Worm (Caenorhabditis elegans) whole organism, midembryonic: ENCODE results near the gene ZK1248.5.

Experiments
- flt-1 ChIP-seq: fragments of 200-800 bp; sonication (Bioruptor generic); IDR thresholded peaks from 2 replicates; pipeline ENCODE4 v1.3.6; 2022; ENCODE audit warnings: missing genetic modification characterization, missing compliant biosample characterization
- klf-2 ChIP-seq: fragments of 200-800 bp; sonication (Bioruptor generic); conservative IDR thresholded peaks from 2 replicates; pipeline ENCODE4 v1.3.6; 2022; ENCODE audit warnings: missing genetic modification reagents, missing genetic modification characterization, missing compliant biosample characterization
- ref-1 ChIP-seq: fragments of 200-800 bp; sonication (Bioruptor generic); conservative IDR thresholded peaks from 2 replicates; pipeline ENCODE4 v1.3.6; 2022; ENCODE audit warnings: missing genetic modification reagents, missing genetic modification characterization, missing compliant biosample characterization
- ztf-23 ChIP-seq: fragments of 200-800 bp; sonication (Bioruptor generic); IDR thresholded peaks from 2 replicates; pipeline ENCODE4 v1.3.6; 2022; ENCODE audit warnings: missing genetic modification reagents, missing genetic modification characterization, missing compliant biosample characterization
- ztf-29 ChIP-seq: fragments of 200-800 bp; sonication (Bioruptor generic); IDR thresholded peaks from 2 replicates; pipeline ENCODE4 v1.3.6; 2022; ENCODE audit warnings: missing genetic modification reagents, missing genetic modification characterization, missing compliant biosample characterization

DNA sequence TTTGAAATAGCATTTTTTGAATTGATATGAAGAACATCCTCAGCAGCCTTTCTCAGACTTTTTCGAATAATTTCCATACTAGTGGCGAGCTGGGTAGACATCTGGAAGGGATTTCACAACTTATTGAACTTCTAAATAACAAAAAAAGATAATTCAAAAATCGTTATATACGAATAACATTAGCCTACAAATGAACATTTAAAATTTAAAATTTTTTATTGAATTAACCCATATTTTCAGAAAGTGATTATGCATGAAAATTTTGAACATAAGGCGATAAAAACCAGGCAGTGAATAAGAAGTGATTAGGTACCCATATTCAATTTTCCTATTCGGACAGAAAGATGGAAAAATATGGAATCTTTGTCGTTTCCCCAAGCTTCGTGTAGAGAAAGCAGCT is 18.2 kb downstream of the ZK1248.5 start, which contains the start of gene ZK1248.11:
- TF ChIP-seq klf-2 (no peak), flt-1 (GFP tag; lab: Robert Waterston, UW) (no peak), ztf-23 (GFP tag; lab: Robert Waterston, UW) (no peak), ztf-29 (GFP tag; lab: Robert Waterston, UW) (no peak), ref-1 (no peak)
